Worm (Caenorhabditis elegans): ENCODE measurements around the gene pcyt-2.2.

DNA sequence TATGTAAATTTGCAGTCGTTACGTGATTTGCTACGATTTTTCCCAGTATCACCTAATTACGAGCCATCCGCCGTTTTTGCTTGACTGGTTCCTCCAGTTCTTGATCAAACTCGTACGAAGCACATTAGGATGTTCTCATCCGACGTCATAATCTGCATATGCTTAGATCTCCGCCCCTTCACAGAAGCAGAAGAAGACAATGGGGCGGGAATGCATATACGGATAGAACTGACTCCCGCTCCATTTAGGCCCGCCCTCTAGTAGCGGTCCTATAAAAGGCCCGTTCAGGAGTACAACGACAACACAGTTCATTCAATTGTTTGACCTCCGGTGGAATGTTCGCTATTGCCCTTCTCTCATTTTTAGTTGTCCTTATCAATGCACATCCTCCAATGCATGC lies 41.0 kb downstream of the pcyt-2.2 start, which contains the start of gene zig-4:
- TF ChIP-seq F33H1.4 (GFP tag; IDR thresholded peaks at IDR 0.05) (no peak), F49E8.2 (tag; optimal IDR thresholded peaks at IDR 0.05; ENCODE audit: insufficient read depth) (no peak), B0261.1 (tag; optimal IDR thresholded peaks at IDR 0.05) (no peak), C06A6.2 (GFP tag; conservative IDR thresholded peaks at IDR 0.05) (no peak), fkh-3 (tag; optimal IDR thresholded peaks at IDR 0.05) (no peak), B0019.2 (GFP tag; conservative IDR thresholded peaks at IDR 0.05) (no peak), snpc-4 (GFP tag; optimal IDR thresholded peaks at IDR 0.05) (no peak), snpc-4 (tag; optimal IDR thresholded peaks at IDR 0.05) (no peak), ama-1 (optimal IDR thresholded peaks at IDR 0.05) (no peak), ama-1 (GFP tag; optimal IDR thresholded peaks at IDR 0.05) (no peak), ets-4 (GFP tag; optimal IDR thresholded peaks at IDR 0.05) (no peak), gei-17 (GFP tag; optimal IDR thresholded peaks at IDR 0.05) (no peak), Y67H2A.10 (GFP tag; conservative IDR thresholded peaks at IDR 0.05) (no peak), F55B11.4 (tag; optimal IDR thresholded peaks at IDR 0.05; ENCODE audit: borderline replicate concordance, insufficient read depth) (no peak)

All from whole organism, young adult.